Worm (Caenorhabditis elegans) whole organism, young adult: Measurements from ENCODE around the gene dpf-4.

Source experiments
- D2030.7 ChIP-seq: fragments of 200-800 bp; sonication (Bioruptor generic); IDR thresholded peaks from 2 replicates; pipeline ENCODE4 v1.3.6; 2022; ENCODE audit warnings: missing genetic modification reagents, missing genetic modification characterization, missing compliant biosample characterization
- F22D6.2 ChIP-seq: sonication (generic microtip); optimal IDR thresholded peaks from 2 replicates; lab custom pipeline; 2016; ENCODE audit warnings: mild to moderate bottlenecking, missing genetic modification characterization, missing compliant biosample characterization
- F57A8.1 ChIP-seq: fragments of 200-800 bp; sonication (Bioruptor generic); optimal IDR thresholded peaks from 2 replicates; lab custom pipeline; 2018; ENCODE audit warnings: mild to moderate bottlenecking, missing genetic modification characterization, moderate library complexity, missing compliant biosample characterization
- Y56A3A.18 ChIP-seq: fragments of 200-800 bp; sonication (Bioruptor generic); IDR thresholded peaks from 2 replicates; pipeline ENCODE4 v1.3.6; 2022; ENCODE audit warnings: missing genetic modification reagents, missing genetic modification characterization, missing compliant biosample characterization
- Y67H2A.10 ChIP-seq: fragments of 200-800 bp; sonication (Bioruptor generic); conservative IDR thresholded peaks from 2 replicates; pipeline ENCODE4 v1.3.6; 2022; ENCODE audit warnings: missing genetic modification reagents, missing genetic modification characterization, missing compliant biosample characterization
- Y79H2A.3 ChIP-seq: fragments of 200-800 bp; sonication (Bioruptor generic); conservative IDR thresholded peaks from 2 replicates; pipeline ENCODE4 v1.3.6; 2022; ENCODE audit warnings: missing genetic modification reagents, missing genetic modification characterization, missing compliant biosample characterization
- ZK185.1 ChIP-seq: sonication (generic microtip); optimal IDR thresholded peaks from 2 replicates; lab custom pipeline; 2016; ENCODE audit warnings: mild to moderate bottlenecking, missing genetic modification characterization, missing compliant biosample characterization; ENCODE audit not compliant: poor library complexity, severe bottlenecking
- ama-1 ChIP-seq, 3 experiments: fragments of 150-350 bp in 1 of 3; sonication (generic microtip) in 2 of 3; optimal IDR thresholded peaks; 2 replicates each; lab custom pipeline; 2014 to 2018; ENCODE audit warnings: missing biosample characterization in 2 of 3, missing genetic modification characterization in 2 of 3, missing genetic modification reagents in 2 of 3
- aptf-2 ChIP-seq: fragments of 200-800 bp; sonication (Bioruptor generic); conservative IDR thresholded peaks from 2 replicates; pipeline ENCODE4 v1.3.6; 2022; ENCODE audit warnings: missing genetic modification reagents, missing genetic modification characterization, missing compliant biosample characterization
- attf-6 ChIP-seq: fragments of 200-800 bp; sonication (Bioruptor generic); IDR thresholded peaks from 2 replicates; pipeline ENCODE4 v1.3.6; 2022; ENCODE audit warnings: missing genetic modification reagents, missing genetic modification characterization, missing compliant biosample characterization
- ceh-100 ChIP-seq: fragments of 200-800 bp; sonication (Bioruptor generic); IDR thresholded peaks from 2 replicates; pipeline ENCODE4 v1.3.6; 2022; ENCODE audit warnings: missing genetic modification reagents, missing genetic modification characterization, missing compliant biosample characterization
- ceh-27 ChIP-seq: fragments of 200-800 bp; sonication (Bioruptor generic); optimal IDR thresholded peaks from 2 replicates; lab custom pipeline; 2018; ENCODE audit warnings: mild to moderate bottlenecking, missing genetic modification characterization, moderate library complexity, missing compliant biosample characterization
- dox-1 ChIP-seq: fragments of 200-800 bp; sonication (Bioruptor generic); IDR thresholded peaks from 2 replicates; pipeline ENCODE4 v1.3.6; 2022; ENCODE audit warnings: missing genetic modification reagents, missing genetic modification characterization, missing compliant biosample characterization
- dpff-1 ChIP-seq: sonication (generic microtip); optimal IDR thresholded peaks from 2 replicates; lab custom pipeline; 2017; ENCODE audit warnings: mild to moderate bottlenecking, missing genetic modification characterization, missing compliant biosample characterization
- dpl-1 ChIP-seq: fragments of 150-350 bp; optimal IDR thresholded peaks from 2 replicates; lab custom pipeline; 2014; ENCODE audit warnings: missing biosample characterization, missing genetic modification reagents, missing genetic modification characterization
- efl-1 ChIP-seq: fragments of 150-350 bp; optimal IDR thresholded peaks from 2 replicates; lab custom pipeline; 2014; ENCODE audit warnings: missing biosample characterization, missing genetic modification reagents, missing genetic modification characterization
- egrh-3 ChIP-seq: fragments of 200-800 bp; sonication (Bioruptor generic); IDR thresholded peaks from 2 replicates; pipeline ENCODE4 v1.3.6; 2022; ENCODE audit warnings: missing genetic modification reagents, missing genetic modification characterization, missing compliant biosample characterization
- ets-4 ChIP-seq: fragments of 200-800 bp; sonication (Bioruptor generic); optimal IDR thresholded peaks from 2 replicates; lab custom pipeline; 2018; ENCODE audit warnings: mild to moderate bottlenecking, missing genetic modification characterization, missing compliant biosample characterization
- fkh-3 ChIP-seq: sonication (generic microtip); optimal IDR thresholded peaks from 2 replicates; lab custom pipeline; 2016; ENCODE audit warnings: mild to moderate bottlenecking, missing genetic modification characterization, missing compliant biosample characterization
- hsf-1 ChIP-seq: fragments of 200-800 bp; sonication (Bioruptor generic); IDR thresholded peaks from 2 replicates; pipeline ENCODE4 v1.3.6; 2022; ENCODE audit warnings: missing genetic modification reagents, missing genetic modification characterization, missing compliant biosample characterization
- lin-35 ChIP-seq, 3 experiments: fragments of 150-350 bp in 2 of 3; sonication (generic microtip) in 1 of 3; optimal IDR thresholded peaks; 2 replicates each; lab custom pipeline; 2014 to 2018; ENCODE audit warnings: missing biosample characterization in 3 of 3, missing genetic modification characterization in 3 of 3, missing genetic modification reagents in 3 of 3
- lsl-1 ChIP-seq: fragments of 200-800 bp; sonication (Bioruptor generic); optimal IDR thresholded peaks from 2 replicates; lab custom pipeline; 2018; ENCODE audit warnings: mild to moderate bottlenecking, missing genetic modification characterization, moderate library complexity, missing compliant biosample characterization
- madf-3 ChIP-seq: fragments of 200-800 bp; sonication (Bioruptor generic); IDR thresholded peaks from 2 replicates; pipeline ENCODE4 v1.3.6; 2022; ENCODE audit warnings: missing genetic modification reagents, missing genetic modification characterization, missing compliant biosample characterization
- madf-6 ChIP-seq: fragments of 200-800 bp; sonication (Bioruptor generic); IDR thresholded peaks from 2 replicates; pipeline ENCODE4 v1.3.6; 2022; ENCODE audit warnings: missing genetic modification reagents, missing genetic modification characterization, missing compliant biosample characterization
- madf-8 ChIP-seq: fragments of 200-800 bp; sonication (Bioruptor generic); conservative IDR thresholded peaks from 2 replicates; pipeline ENCODE4 v1.3.6; 2022; ENCODE audit warnings: missing genetic modification reagents, missing genetic modification characterization, missing compliant biosample characterization
- mcd-1 ChIP-seq: fragments of 200-800 bp; sonication (Bioruptor generic); IDR thresholded peaks from 2 replicates; pipeline ENCODE4 v1.3.6; 2022; ENCODE audit warnings: missing genetic modification reagents, missing genetic modification characterization, missing compliant biosample characterization
- mes-4 ChIP-seq: sonication (generic microtip); optimal IDR thresholded peaks from 2 replicates; lab custom pipeline; 2016; ENCODE audit warnings: missing genotype, missing genetic modification characterization, missing compliant biosample characterization
- nfyb-1 ChIP-seq: fragments of 200-800 bp; sonication (Bioruptor generic); IDR thresholded peaks from 2 replicates; pipeline ENCODE4 v1.3.6; 2022; ENCODE audit warnings: missing genetic modification reagents, missing genetic modification characterization, missing compliant biosample characterization
- nhr-80 ChIP-seq: sonication (generic microtip); optimal IDR thresholded peaks from 2 replicates; lab custom pipeline; 2016; ENCODE audit warnings: missing genetic modification characterization, missing compliant biosample characterization
- pbrm-1 ChIP-seq: fragments of 200-800 bp; sonication (Bioruptor generic); IDR thresholded peaks from 2 replicates; pipeline ENCODE4 v1.3.6; 2022; ENCODE audit warnings: missing genetic modification reagents, missing genetic modification characterization, missing compliant biosample characterization
- rcor-1 ChIP-seq: fragments of 200-800 bp; sonication (Bioruptor generic); IDR thresholded peaks from 2 replicates; pipeline ENCODE4 v1.3.6; 2022; ENCODE audit warnings: missing genetic modification reagents, missing genetic modification characterization, missing compliant biosample characterization
- snpc-4 ChIP-seq, 5 experiments: fragments of 150-350 bp in 1 of 5; sonication (generic microtip) in 4 of 5; optimal IDR thresholded peaks; 2 replicates each; lab custom pipeline; 2014 to 2018; ENCODE audit warnings: missing genetic modification characterization in 5 of 5, missing biosample characterization in 3 of 5, antibody characterized with exemption in 2 of 5, mild to moderate bottlenecking in 2 of 5, missing compliant biosample characterization in 2 of 5, missing genotype in 2 of 5, moderate library complexity in 2 of 5, missing genetic modification reagents in 1 of 5
- somi-1 ChIP-seq: fragments of 200-800 bp; sonication (Bioruptor generic); optimal IDR thresholded peaks from 2 replicates; lab custom pipeline; 2018; ENCODE audit warnings: mild to moderate bottlenecking, missing genetic modification characterization, missing compliant biosample characterization
- tbp1 ChIP-seq: fragments of 200-800 bp; sonication (Bioruptor generic); optimal IDR thresholded peaks from 2 replicates; lab custom pipeline; 2018; ENCODE audit warnings: mild to moderate bottlenecking, missing genetic modification characterization, missing compliant biosample characterization
- tlf-1 ChIP-seq: fragments of 200-800 bp; sonication (Bioruptor generic); optimal IDR thresholded peaks from 2 replicates; lab custom pipeline; 2018; ENCODE audit warnings: mild to moderate bottlenecking, missing genetic modification characterization, missing compliant biosample characterization
- zfh-2 ChIP-seq: fragments of 200-800 bp; sonication (Bioruptor generic); conservative IDR thresholded peaks from 2 replicates; pipeline ENCODE4 v1.3.6; 2022; ENCODE audit warnings: missing genetic modification reagents, missing genetic modification characterization, missing compliant biosample characterization
- ztf-26 ChIP-seq: sonication (generic microtip); optimal IDR thresholded peaks from 2 replicates; lab custom pipeline; 2017; ENCODE audit warnings: missing genetic modification characterization, missing compliant biosample characterization
- ztf-28 ChIP-seq: fragments of 200-800 bp; sonication (Bioruptor generic); IDR thresholded peaks from 2 replicates; pipeline ENCODE4 v1.3.6; 2022; ENCODE audit warnings: missing genetic modification reagents, missing genetic modification characterization, missing compliant biosample characterization
- ztf-6 ChIP-seq: fragments of 200-800 bp; sonication (Bioruptor generic); IDR thresholded peaks from 2 replicates; pipeline ENCODE4 v1.3.6; 2022; ENCODE audit warnings: missing genetic modification reagents, missing genetic modification characterization, missing compliant biosample characterization

Gene dpf-4

ce11 chrIII:5876140-5876675 is 17.1 kb downstream of the dpf-4 start, which contains the start of gene aldo-2 (continued):
- TF ChIP-seq dox-1 (GFP tag; lab: Robert Waterston, UW) (peak; percentile 86), somi-1 (GFP tag; lab: Kevin White, UChicago) (no peak), egrh-3 (GFP tag; lab: Robert Waterston, UW) (peak; percentile 50; the same call in 1 of the 2 replicates), hsf-1 (GFP tag; lab: Robert Waterston, UW) (peak; percentile 89), madf-8 (GFP tag; lab: Robert Waterston, UW) (peak; percentile 97), tbp1 (GFP tag; lab: Kevin White, UChicago) (peak; percentile 55), pbrm-1 (GFP tag; lab: Robert Waterston, UW) (peak; percentile 56; the same call in 1 of the 2 replicates), Y79H2A.3 (peak; percentile 75), D2030.7 (GFP tag; lab: Robert Waterston, UW) (peak; percentile 93), ama-1 (optimal IDR thresholded peaks at IDR 0.05; lab: Kevin White, UChicago) (peak; percentile 53), ama-1 (GFP tag; optimal IDR thresholded peaks at IDR 0.05; lab: Kevin White, UChicago) (peak in 1 of 2 experiments; percentile 15), mes-4 (no peak), efl-1 (GFP tag; lab: Kevin White, UChicago) (peak; percentile 97), ceh-27 (peak; percentile 42), madf-6 (GFP tag; lab: Robert Waterston, UW) (peak; percentile 99), ceh-100 (GFP tag; lab: Robert Waterston, UW) (0 out of 2 replicates have a peak, but pooled peaks have one; percentile 23), lsl-1 (GFP tag; lab: Kevin White, UChicago) (peak; percentile 82), snpc-4 (GFP tag; optimal IDR thresholded peaks at IDR 0.05; lab: Kevin White, UChicago) (no peak), snpc-4 (tag; optimal IDR thresholded peaks at IDR 0.05; lab: Kevin White, UChicago) (peak in 2 of 4 experiments; percentile 39 to 42), tlf-1 (GFP tag; lab: Kevin White, UChicago) (peak; percentile 84), Y67H2A.10 (GFP tag; lab: Robert Waterston, UW) (peak; percentile 69), zfh-2 (GFP tag; lab: Robert Waterston, UW) (peak; percentile 72; the same call in 1 of the 2 replicates), dpl-1 (GFP tag; lab: Kevin White, UChicago) (peak; percentile 86), dpff-1 (tag; lab: Kevin White, UChicago) (no peak), F57A8.1 (no peak), nfyb-1 (GFP tag; lab: Robert Waterston, UW) (0 out of 2 replicates have a peak, but pooled peaks have one; percentile 64), lin-35 (GFP tag; optimal IDR thresholded peaks at IDR 0.05; lab: Kevin White, UChicago) (peak in 1 of 3 experiments; percentile 20), ets-4 (GFP tag; lab: Kevin White, UChicago) (no peak), ztf-28 (GFP tag; lab: Robert Waterston, UW) (peak; percentile 50; the same call in 1 of the 2 replicates), fkh-3 (tag; lab: Kevin White, UChicago) (no peak), ztf-6 (GFP tag; lab: Robert Waterston, UW) (0 out of 2 replicates have a peak, but pooled peaks have one; percentile 22), Y56A3A.18 (peak; percentile 49; the same call in 1 of the 2 replicates), nhr-80 (tag; lab: Kevin White, UChicago) (peak; percentile 36), ztf-26 (tag; lab: Kevin White, UChicago) (peak; percentile 25), F22D6.2 (tag; lab: Kevin White, UChicago) (no peak), madf-3 (GFP tag; lab: Robert Waterston, UW) (peak; percentile 92), rcor-1 (GFP tag; lab: Robert Waterston, UW) (peak; percentile 73), ZK185.1 (tag; lab: Kevin White, UChicago) (peak; percentile 40), attf-6 (GFP tag; lab: Robert Waterston, UW) (peak; percentile 41; the same call in 1 of the 2 replicates), aptf-2 (GFP tag; lab: Robert Waterston, UW) (peak; percentile 70), mcd-1 (GFP tag; lab: Robert Waterston, UW) (peak; percentile 69)
- TF ChIP-seq, all 124 proteins: peak for 54
